ENCODE assay signal across 3 fruit fly cellular contexts in the genomic region with DNA sequence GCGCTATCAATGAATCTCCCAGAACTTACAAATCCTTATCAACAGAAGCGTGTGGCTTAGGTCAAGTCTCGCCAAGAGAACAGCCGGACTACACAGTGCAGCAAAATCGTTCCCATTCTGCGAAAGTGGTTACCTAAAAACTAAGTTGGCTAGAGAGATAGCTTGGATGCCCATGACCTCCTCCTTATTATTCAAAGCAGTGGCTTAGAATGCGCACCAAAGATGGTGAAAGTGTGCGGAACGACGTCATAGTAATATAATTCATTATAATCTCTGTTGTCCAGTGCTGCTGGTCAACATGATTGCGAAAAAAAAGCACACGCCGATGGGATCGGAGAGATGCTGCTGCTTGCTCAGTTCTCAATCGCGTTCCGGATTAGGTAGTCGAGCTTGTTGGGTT.
TF ChIP-seq lines count a peak whose summit lies in the region.

A gene (plus strand): TSS at position 385 of the 400 bp plus-strand sequence.

TF ChIP-seq in whole organism, adult, 20 proteins besides CTCF, POLR2A, EP300 and RAD21 (continued from another document):
- no peak for TF ChIP-seq pad (GFP tag; optimal IDR thresholded peaks at IDR 0.05; lab: Kevin White, UChicago)
- TF ChIP-seq cnc (optimal IDR thresholded peaks at IDR 0.05; lab: Kevin White, UChicago), result no peak

TF ChIP-seq in whole organism, embryonic, 481 proteins besides CTCF, POLR2A, EP300 and RAD21 (continued from another document):
- no peak for TF ChIP-seq CG3065 (GFP tag; optimal IDR thresholded peaks at IDR 0.05; lab: Kevin White, UChicago)
- no peak for TF ChIP-seq Elba2 (GFP tag; optimal IDR thresholded peaks at IDR 0.05; lab: Kevin White, UChicago)
- TF ChIP-seq gsb-n (tag; optimal IDR thresholded peaks at IDR 0.05; lab: Kevin White, UChicago), result no peak
- TF ChIP-seq CG2202 (tag; optimal IDR thresholded peaks at IDR 0.05; lab: Kevin White, UChicago), result no peak
- peak; percentile 21; the same call in 1 of the 2 replicates for TF ChIP-seq gsb (GFP tag; IDR thresholded peaks at IDR 0.05; lab: Robert Waterston, UW)
- TF ChIP-seq vvl (GFP tag; IDR thresholded peaks at IDR 0.05; lab: Robert Waterston, UW), result no peak
- TF ChIP-seq Xbp1 (GFP tag; optimal IDR thresholded peaks at IDR 0.05; lab: Kevin White, UChicago), result no peak
- no peak for TF ChIP-seq p53 (GFP tag; optimal IDR thresholded peaks at IDR 0.05; lab: Kevin White, UChicago)
- no peak for TF ChIP-seq dati (GFP tag; IDR thresholded peaks at IDR 0.05; lab: Robert Waterston, UW)
- TF ChIP-seq rib (GFP tag; IDR thresholded peaks at IDR 0.05; lab: Robert Waterston, UW), result no peak
- TF ChIP-seq CG43689 (GFP tag; IDR thresholded peaks at IDR 0.05; lab: Robert Waterston, UW), result no peak
- TF ChIP-seq Dp (GFP tag; optimal IDR thresholded peaks at IDR 0.05; lab: Kevin White, UChicago), result no peak
- TF ChIP-seq dysf (GFP tag; IDR thresholded peaks at IDR 0.05; lab: Robert Waterston, UW), result 0 out of 3 replicates have a peak, but pooled peaks have one; percentile 30
- no peak for TF ChIP-seq CG12744 (GFP tag; optimal IDR thresholded peaks at IDR 0.05; lab: Kevin White, UChicago)
- TF ChIP-seq CG7745 (tag; optimal IDR thresholded peaks at IDR 0.05; lab: Kevin White, UChicago), result no peak
- peak; percentile 81 for TF ChIP-seq CG34376 (GFP tag; optimal IDR thresholded peaks at IDR 0.05; lab: Kevin White, UChicago)
- no peak for TF ChIP-seq tgo (GFP tag; IDR thresholded peaks at IDR 0.05; lab: Robert Waterston, UW)
- TF ChIP-seq CG6813 (GFP tag; optimal IDR thresholded peaks at IDR 0.05; lab: Kevin White, UChicago), result no peak
- no peak for TF ChIP-seq vnd (GFP tag; IDR thresholded peaks at IDR 0.05; lab: Robert Waterston, UW; ENCODE audit: partially characterized antibody)
- TF ChIP-seq CG14050 (GFP tag; IDR thresholded peaks at IDR 0.05; lab: Robert Waterston, UW), result no peak
- TF ChIP-seq eyg (GFP tag; optimal IDR thresholded peaks at IDR 0.05; lab: Kevin White, UChicago), result no peak
- peak; percentile 26 for TF ChIP-seq CG2120 (GFP tag; optimal IDR thresholded peaks at IDR 0.05; lab: Kevin White, UChicago)
- TF ChIP-seq Rfx (GFP tag; IDR thresholded peaks at IDR 0.05; lab: Robert Waterston, UW), result 0 out of 2 replicates have a peak, but pooled peaks have one; percentile 28
- TF ChIP-seq pan (optimal IDR thresholded peaks at IDR 0.05; lab: Kevin White, UChicago), result no peak
- peak in 1 of 2 experiments; percentile 5 for TF ChIP-seq pan (GFP tag; optimal IDR thresholded peaks at IDR 0.05 in 1 of 2, IDR thresholded peaks at IDR 0.05 in 1 of 2)
- no peak for TF ChIP-seq Spps (tag; optimal IDR thresholded peaks at IDR 0.05; lab: Kevin White, UChicago)
- no peak for TF ChIP-seq CG17186 (GFP tag; optimal IDR thresholded peaks at IDR 0.05; lab: Kevin White, UChicago)
- TF ChIP-seq Drgx (GFP tag; IDR thresholded peaks at IDR 0.05; lab: Robert Waterston, UW), result peak; percentile 37; the same call in 1 of the 2 replicates
- TF ChIP-seq Hr39 (optimal IDR thresholded peaks at IDR 0.05; lab: Kevin White, UChicago), result no peak
- TF ChIP-seq cwo (GFP tag; optimal IDR thresholded peaks at IDR 0.05; lab: Kevin White, UChicago), result peak; percentile 47
- TF ChIP-seq CG14860 (GFP tag; IDR thresholded peaks at IDR 0.05; lab: Robert Waterston, UW; ENCODE audit: partially characterized antibody), result no peak
- no peak for TF ChIP-seq CG15073 (GFP tag; optimal IDR thresholded peaks at IDR 0.05; lab: Kevin White, UChicago)
- no peak for TF ChIP-seq CG7372 (GFP tag; IDR thresholded peaks at IDR 0.05; lab: Robert Waterston, UW)
- no peak for TF ChIP-seq nau (GFP tag; optimal IDR thresholded peaks at IDR 0.05; lab: Kevin White, UChicago)
- TF ChIP-seq mirr (GFP tag; optimal IDR thresholded peaks at IDR 0.05; lab: Kevin White, UChicago), result no peak
- TF ChIP-seq Aef1 (GFP tag; IDR thresholded peaks at IDR 0.05; lab: Robert Waterston, UW), result no peak
- TF ChIP-seq Blimp-1 (GFP tag; optimal IDR thresholded peaks at IDR 0.05; lab: Kevin White, UChicago), result no peak
- TF ChIP-seq chif (GFP tag; optimal IDR thresholded peaks at IDR 0.05; lab: Kevin White, UChicago), result no peak
- peak; percentile 27; the same call in 1 of the 3 replicates for TF ChIP-seq row (GFP tag; IDR thresholded peaks at IDR 0.05; lab: Robert Waterston, UW)
- TF ChIP-seq Ada2b (GFP tag; IDR thresholded peaks at IDR 0.05; lab: Robert Waterston, UW), result no peak
- TF ChIP-seq fru (optimal IDR thresholded peaks at IDR 0.05; lab: Kevin White, UChicago), result no peak
- TF ChIP-seq HLH3B (GFP tag; IDR thresholded peaks at IDR 0.05; lab: Robert Waterston, UW), result 0 out of 2 replicates have a peak, but pooled peaks have one; percentile 12
- TF ChIP-seq CG3726 (GFP tag; IDR thresholded peaks at IDR 0.05; lab: Robert Waterston, UW), result no peak
- no peak for TF ChIP-seq Camta (GFP tag; optimal IDR thresholded peaks at IDR 0.05; lab: Kevin White, UChicago)
- TF ChIP-seq CG10543 (GFP tag; optimal IDR thresholded peaks at IDR 0.05; lab: Kevin White, UChicago), result peak; percentile 46
- TF ChIP-seq ham (GFP tag; IDR thresholded peaks at IDR 0.05; lab: Robert Waterston, UW), result no peak
- TF ChIP-seq ind (GFP tag; optimal IDR thresholded peaks at IDR 0.05; lab: Kevin White, UChicago), result no peak
- TF ChIP-seq danr (GFP tag; IDR thresholded peaks at IDR 0.05; lab: Robert Waterston, UW), result no peak
- TF ChIP-seq sug (tag; optimal IDR thresholded peaks at IDR 0.05; lab: Kevin White, UChicago), result peak; percentile 29
- TF ChIP-seq Med (GFP tag; lab: Kevin White, UChicago), result peak; percentile 73
- TF ChIP-seq usp (GFP tag; optimal IDR thresholded peaks at IDR 0.05; lab: Kevin White, UChicago), result no peak
- TF ChIP-seq CG2129 (GFP tag; IDR thresholded peaks at IDR 0.05; lab: Robert Waterston, UW; ENCODE audit: partially characterized antibody), result no peak
- TF ChIP-seq CG18476 (GFP tag; optimal IDR thresholded peaks at IDR 0.05; lab: Kevin White, UChicago), result no peak
- TF ChIP-seq C15 (GFP tag; IDR thresholded peaks at IDR 0.05; lab: Robert Waterston, UW), result 0 out of 3 replicates have a peak, but pooled peaks have one; percentile 26
- no peak for TF ChIP-seq CG6654 (GFP tag; optimal IDR thresholded peaks at IDR 0.05; lab: Kevin White, UChicago)
- no peak for TF ChIP-seq Sry-δ (GFP tag; optimal IDR thresholded peaks at IDR 0.05; lab: Kevin White, UChicago)
- no peak for TF ChIP-seq Optix (GFP tag; IDR thresholded peaks at IDR 0.05; lab: Robert Waterston, UW)
- TF ChIP-seq CG7963 (GFP tag; IDR thresholded peaks at IDR 0.05; lab: Robert Waterston, UW; ENCODE audit: partially characterized antibody), result no peak
- no peak for TF ChIP-seq CG10274 (GFP tag; optimal IDR thresholded peaks at IDR 0.05; lab: Kevin White, UChicago)
- TF ChIP-seq CG9797 (GFP tag; optimal IDR thresholded peaks at IDR 0.05; lab: Kevin White, UChicago), result no peak
- no peak for TF ChIP-seq CG9817 (tag; optimal IDR thresholded peaks at IDR 0.05; lab: Kevin White, UChicago)

TF ChIP-seq in whole organism, prepupa, 60 proteins besides CTCF, POLR2A, EP300 and RAD21 (continued from another document):
- TF ChIP-seq Blimp-1 (GFP tag; optimal IDR thresholded peaks at IDR 0.05; lab: Kevin White, UChicago), result no peak
- TF ChIP-seq Sox14 (GFP tag; optimal IDR thresholded peaks at IDR 0.05; lab: Kevin White, UChicago), result no peak
- TF ChIP-seq esn (GFP tag; optimal IDR thresholded peaks at IDR 0.05; lab: Kevin White, UChicago), result no peak
- TF ChIP-seq lz (GFP tag; optimal IDR thresholded peaks at IDR 0.05; lab: Kevin White, UChicago), result no peak
- no peak for TF ChIP-seq dac (GFP tag; optimal IDR thresholded peaks at IDR 0.05; lab: Kevin White, UChicago)
- no peak for TF ChIP-seq CG16779 (tag; optimal IDR thresholded peaks at IDR 0.05; lab: Kevin White, UChicago)
- TF ChIP-seq vri (GFP tag; optimal IDR thresholded peaks at IDR 0.05; lab: Kevin White, UChicago), result no peak
- TF ChIP-seq CG8319 (GFP tag; optimal IDR thresholded peaks at IDR 0.05; lab: Kevin White, UChicago), result no peak
- no peak for TF ChIP-seq Ets21C (GFP tag; optimal IDR thresholded peaks at IDR 0.05; lab: Kevin White, UChicago)
- TF ChIP-seq ss (GFP tag; optimal IDR thresholded peaks at IDR 0.05; lab: Kevin White, UChicago), result no peak
- no peak for TF ChIP-seq CG1621 (tag; optimal IDR thresholded peaks at IDR 0.05; lab: Kevin White, UChicago)
- no peak for TF ChIP-seq CG4318 (GFP tag; optimal IDR thresholded peaks at IDR 0.05; lab: Kevin White, UChicago)
- TF ChIP-seq spab (GFP tag; optimal IDR thresholded peaks at IDR 0.05; lab: Kevin White, UChicago), result no peak
- TF ChIP-seq CG31627 (GFP tag; optimal IDR thresholded peaks at IDR 0.05; lab: Kevin White, UChicago), result no peak
- no peak for TF ChIP-seq Smox (GFP tag; optimal IDR thresholded peaks at IDR 0.05; lab: Kevin White, UChicago)
- peak; percentile 82 for TF ChIP-seq svp (GFP tag; lab: Kevin White, UChicago)
- peak; percentile 39; the same call in 1 of the 2 replicates for TF ChIP-seq CG11294 (GFP tag; IDR thresholded peaks at IDR 0.05; lab: Robert Waterston, UW)
- no peak for TF ChIP-seq Eip93F (GFP tag; optimal IDR thresholded peaks at IDR 0.05; lab: Kevin White, UChicago)
- no peak for TF ChIP-seq Sox102F (GFP tag; optimal IDR thresholded peaks at IDR 0.05; lab: Kevin White, UChicago)
- TF ChIP-seq Ets96B (tag; optimal IDR thresholded peaks at IDR 0.05; lab: Kevin White, UChicago), result no peak
- TF ChIP-seq CG10669 (GFP tag; optimal IDR thresholded peaks at IDR 0.05; lab: Kevin White, UChicago), result no peak
- no peak for TF ChIP-seq Met (GFP tag; optimal IDR thresholded peaks at IDR 0.05; lab: Kevin White, UChicago)
- TF ChIP-seq CG9139 (GFP tag; optimal IDR thresholded peaks at IDR 0.05; lab: Kevin White, UChicago), result no peak
- peak; percentile 42; the same call in 1 of the 2 replicates for TF ChIP-seq CG15336 (GFP tag; IDR thresholded peaks at IDR 0.05; lab: Robert Waterston, UW)
- TF ChIP-seq acj6 (GFP tag; optimal IDR thresholded peaks at IDR 0.05; lab: Kevin White, UChicago), result no peak
- no peak for TF ChIP-seq salr (GFP tag; optimal IDR thresholded peaks at IDR 0.05; lab: Kevin White, UChicago)
- no peak for TF ChIP-seq topi (GFP tag; optimal IDR thresholded peaks at IDR 0.05; lab: Kevin White, UChicago)
TF ChIP-seq in whole organism, prepupa: peak in this region for 8.
